Fruit fly (Drosophila melanogaster) whole organism, adult: ENCODE data around the gene Cpr65Ax2.

Source experiments
- CG11617 ChIP-seq: fragments of 200-800 bp; sonication (Bioruptor generic); optimal IDR thresholded peaks from 2 replicates; lab custom pipeline; 2017; ENCODE audit warnings: mild to moderate bottlenecking, missing biosample characterization, missing genetic modification reagents, missing genetic modification characterization
- CG12768 ChIP-seq: fragments of 200-800 bp; sonication (Bioruptor generic); optimal IDR thresholded peaks from 2 replicates; lab custom pipeline; 2017; ENCODE audit warnings: missing biosample characterization, missing genetic modification characterization, mild to moderate bottlenecking, moderate library complexity, missing genetic modification reagents
- CG1620 ChIP-seq: fragments of 200-800 bp; sonication (Bioruptor generic); optimal IDR thresholded peaks from 2 replicates; lab custom pipeline; 2016; ENCODE audit warnings: missing biosample characterization, missing genetic modification characterization
- CG33017 ChIP-seq: fragments of 200-800 bp; sonication (Bioruptor generic); optimal IDR thresholded peaks from 2 replicates; lab custom pipeline; 2018; ENCODE audit warnings: missing biosample characterization, mild to moderate bottlenecking, missing genetic modification characterization, moderate library complexity
- CG5204 ChIP-seq: fragments of 200-800 bp; sonication (Bioruptor generic); optimal IDR thresholded peaks from 2 replicates; lab custom pipeline; 2016; ENCODE audit warnings: missing biosample characterization, missing genetic modification characterization
- CG7045 ChIP-seq: fragments of 200-800 bp; sonication (Bioruptor generic); optimal IDR thresholded peaks from 2 replicates; lab custom pipeline; 2017; ENCODE audit warnings: missing biosample characterization, mild to moderate bottlenecking, missing genetic modification characterization
- CG7101 ChIP-seq: fragments of 200-800 bp; sonication (Bioruptor generic); optimal IDR thresholded peaks from 2 replicates; lab custom pipeline; 2018; ENCODE audit warnings: missing biosample characterization, mild to moderate bottlenecking, missing genetic modification characterization, moderate library complexity
- Crg-1 ChIP-seq: fragments of 200-800 bp; sonication (Bioruptor generic); optimal IDR thresholded peaks from 2 replicates; lab custom pipeline; 2016; ENCODE audit warnings: missing biosample characterization, missing genetic modification characterization
- bab1 ChIP-seq: fragments of 200-800 bp; sonication (Bioruptor generic); optimal IDR thresholded peaks from 3 replicates; lab custom pipeline; 2019; ENCODE audit warnings: missing biosample characterization, mild to moderate bottlenecking, missing genetic modification characterization, moderate library complexity
- cic ChIP-seq: fragments of 200-800 bp; sonication (Bioruptor generic); optimal IDR thresholded peaks from 2 replicates; lab custom pipeline; 2017; ENCODE audit warnings: missing biosample characterization, mild to moderate bottlenecking, missing genetic modification characterization, moderate library complexity
- cnc ChIP-seq, 2 experiments: fragments of >200 bp; optimal IDR thresholded peaks; 2 replicates each; lab custom pipeline; 2017
- kay ChIP-seq: fragments of 200-800 bp; sonication (Bioruptor generic); peaks from one replicate; lab custom pipeline; 2016; ENCODE audit warnings: missing biosample characterization, missing genetic modification characterization, borderline replicate concordance
- pad ChIP-seq: fragments of 200-800 bp; sonication (Bioruptor generic); optimal IDR thresholded peaks from 3 replicates; lab custom pipeline; 2017; ENCODE audit warnings: missing biosample characterization, missing genetic modification characterization, mild to moderate bottlenecking, moderate library complexity, missing genetic modification reagents
- tj ChIP-seq: fragments of 200-800 bp; sonication (Bioruptor generic); optimal IDR thresholded peaks from 3 replicates; lab custom pipeline; 2017; ENCODE audit warnings: missing biosample characterization, mild to moderate bottlenecking, missing genetic modification characterization, moderate library complexity

DNA sequence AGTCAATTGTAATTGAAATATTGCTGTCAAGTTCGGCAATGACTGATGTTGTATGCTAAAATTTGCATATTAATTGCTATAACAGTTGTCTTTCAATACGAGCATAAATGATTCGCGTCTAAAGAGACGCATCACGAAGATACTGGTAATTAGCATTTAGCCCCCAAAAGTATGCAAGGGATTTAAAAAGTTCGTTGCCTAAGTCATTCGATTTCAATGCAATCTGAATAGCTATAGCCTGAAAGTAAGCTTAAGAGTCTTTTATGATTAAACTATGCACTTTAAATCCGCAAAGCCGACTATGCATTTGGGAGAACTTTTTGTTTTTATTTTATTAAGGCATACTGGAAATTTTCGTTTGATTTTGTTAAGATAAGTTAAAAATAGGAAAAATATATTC lies 21.1 kb downstream of the Cpr65Ax2 start:
- TF ChIP-seq CG7045 (no peak), CG11617 (no peak), tj (GFP tag; lab: Kevin White, UChicago) (no peak), kay (GFP tag; lab: Kevin White, UChicago) (no peak), bab1 (GFP tag; lab: Kevin White, UChicago) (no peak), CG5204 (no peak), cnc (optimal IDR thresholded peaks at IDR 0.05; lab: Kevin White, UChicago) (no peak), Crg-1 (no peak), CG33017 (no peak), CG12768 (GFP tag; lab: Kevin White, UChicago) (no peak), cic (GFP tag; lab: Kevin White, UChicago) (no peak), CG1620 (GFP tag; lab: Kevin White, UChicago) (no peak), CG7101 (no peak), pad (GFP tag; lab: Kevin White, UChicago) (no peak)
